Fruit fly (Drosophila melanogaster) whole organism, embryonic: Measurements from ENCODE around the gene CG9776.
A peak's percentile ranks its signal among the peaks of the same experiment; 100 is the strongest.

Source experiments
- Ada2b ChIP-seq: fragments of 200-800 bp; sonication (Bioruptor generic); IDR thresholded peaks from 2 replicates; pipeline ENCODE4 v1.3.6; 2022; ENCODE audit warnings: missing biosample characterization, missing genetic modification characterization
- Antp ChIP-seq: fragments of 200-800 bp; sonication (Bioruptor generic); optimal IDR thresholded peaks from 3 replicates; lab custom pipeline; 2016; ENCODE audit warnings: missing biosample characterization, missing genetic modification characterization
- Asciz ChIP-seq: fragments of 200-800 bp; sonication (Bioruptor generic); optimal IDR thresholded peaks from 2 replicates; lab custom pipeline; 2017; ENCODE audit warnings: missing biosample characterization, mild to moderate bottlenecking, missing genetic modification characterization, missing genetic modification reagents
- Bdp1 ChIP-seq: fragments of 200-800 bp; sonication (Bioruptor generic); optimal IDR thresholded peaks from 3 replicates; lab custom pipeline; 2016; ENCODE audit warnings: missing biosample characterization, missing genetic modification characterization
- CG10267 ChIP-seq: fragments of 200-800 bp; sonication (Bioruptor generic); optimal IDR thresholded peaks from 2 replicates; lab custom pipeline; 2018; ENCODE audit warnings: missing biosample characterization, mild to moderate bottlenecking, missing genetic modification characterization, moderate library complexity
- CG11560 ChIP-seq: fragments of 200-800 bp; sonication (Bioruptor generic); IDR thresholded peaks from 3 replicates; pipeline ENCODE4 v1.3.6; 2022; ENCODE audit warnings: missing biosample characterization, missing genetic modification characterization
- CG12236 ChIP-seq: fragments of 200-800 bp; sonication (Bioruptor generic); optimal IDR thresholded peaks from 2 replicates; lab custom pipeline; 2016; ENCODE audit warnings: missing biosample characterization, missing genetic modification characterization
- CG13123 ChIP-seq: fragments of 200-800 bp; sonication (Bioruptor generic); optimal IDR thresholded peaks from 2 replicates; lab custom pipeline; 2016; ENCODE audit warnings: missing biosample characterization, missing genetic modification characterization
- CG14860 ChIP-seq: fragments of 200-800 bp; sonication (Bioruptor generic); IDR thresholded peaks from 3 replicates; pipeline ENCODE4 v1.3.6; 2022; ENCODE audit warnings: missing biosample characterization, missing genetic modification characterization; ENCODE audit not compliant: partially characterized antibody
- CG1647 ChIP-seq: fragments of 200-800 bp; sonication (Bioruptor generic); optimal IDR thresholded peaks from 3 replicates; lab custom pipeline; 2016; ENCODE audit warnings: missing biosample characterization, missing genetic modification characterization
- CG17328 ChIP-seq: fragments of 200-800 bp; sonication (Bioruptor generic); IDR thresholded peaks from 2 replicates; pipeline ENCODE4 v1.3.6; 2022; ENCODE audit warnings: missing biosample characterization, missing genetic modification characterization
- CG17912 ChIP-seq: fragments of 200-800 bp; sonication (Bioruptor generic); optimal IDR thresholded peaks from 2 replicates; lab custom pipeline; 2018; ENCODE audit warnings: missing biosample characterization, mild to moderate bottlenecking, missing genetic modification characterization
- CG18619 ChIP-seq: fragments of 200-800 bp; sonication (Bioruptor generic); optimal IDR thresholded peaks from 3 replicates; lab custom pipeline; 2017; ENCODE audit warnings: missing biosample characterization, mild to moderate bottlenecking, missing genetic modification characterization
- CG2199 ChIP-seq: fragments of 200-800 bp; sonication (Bioruptor generic); IDR thresholded peaks from 3 replicates; pipeline ENCODE4 v1.3.6; 2022; ENCODE audit warnings: missing biosample characterization, missing genetic modification characterization
- CG2889 ChIP-seq: fragments of 200-800 bp; sonication (Bioruptor generic); IDR thresholded peaks from 3 replicates; pipeline ENCODE4 v1.3.6; 2022; ENCODE audit warnings: missing biosample characterization, missing genetic modification characterization
- CG33557 ChIP-seq: fragments of 200-800 bp; sonication (Bioruptor generic); optimal IDR thresholded peaks from 2 replicates; lab custom pipeline; 2019; ENCODE audit warnings: missing biosample characterization, mild to moderate bottlenecking, missing genetic modification characterization, moderate library complexity
- CG3407 ChIP-seq: fragments of 200-800 bp; sonication (Bioruptor generic); optimal IDR thresholded peaks from 2 replicates; lab custom pipeline; 2018; ENCODE audit warnings: missing biosample characterization, mild to moderate bottlenecking, missing genetic modification characterization
- CG42726 ChIP-seq: fragments of 200-800 bp; sonication (Bioruptor generic); IDR thresholded peaks from 2 replicates; pipeline ENCODE4 v1.3.6; 2022; ENCODE audit warnings: missing biosample characterization, missing genetic modification characterization; ENCODE audit not compliant: partially characterized antibody
- CG4282 ChIP-seq: fragments of 200-800 bp; sonication (Bioruptor generic); optimal IDR thresholded peaks from 2 replicates; lab custom pipeline; 2016; ENCODE audit warnings: missing biosample characterization, missing genetic modification characterization
- CG7839 ChIP-seq: fragments of 200-800 bp; sonication (Bioruptor generic); optimal IDR thresholded peaks from 3 replicates; lab custom pipeline; 2018; ENCODE audit warnings: missing biosample characterization, mild to moderate bottlenecking, missing genetic modification characterization, moderate library complexity
- CG8281 ChIP-seq: fragments of 200-800 bp; sonication (Bioruptor generic); optimal IDR thresholded peaks from 2 replicates; lab custom pipeline; 2018; ENCODE audit warnings: missing biosample characterization, mild to moderate bottlenecking, missing genetic modification characterization, moderate library complexity
- CkIIα-i1 ChIP-seq: fragments of 200-800 bp; sonication (Bioruptor generic); IDR thresholded peaks from 2 replicates; pipeline ENCODE4 v1.3.6; 2022; ENCODE audit warnings: missing biosample characterization, missing genetic modification characterization
- CrebB ChIP-seq: fragments of 200-800 bp; sonication (Bioruptor generic); optimal IDR thresholded peaks from 3 replicates; lab custom pipeline; 2018; ENCODE audit warnings: missing biosample characterization, mild to moderate bottlenecking, missing genetic modification characterization
- Ets65A ChIP-seq: fragments of 200-800 bp; sonication (Bioruptor generic); peaks from one replicate; lab custom pipeline; 2016; ENCODE audit warnings: missing biosample characterization, missing genetic modification characterization
- H15 ChIP-seq: fragments of 200-800 bp; sonication (Bioruptor generic); IDR thresholded peaks from 3 replicates; pipeline ENCODE4 v1.3.6; 2022; ENCODE audit warnings: missing biosample characterization, missing genetic modification characterization
- HLH4C ChIP-seq: fragments of 200-800 bp; sonication (Bioruptor generic); IDR thresholded peaks from 3 replicates; pipeline ENCODE4 v1.3.6; 2022; ENCODE audit warnings: missing biosample characterization, missing genetic modification characterization; ENCODE audit not compliant: partially characterized antibody
- MTF-1 ChIP-seq: fragments of 200-800 bp; sonication (Bioruptor generic); optimal IDR thresholded peaks from 2 replicates; lab custom pipeline; 2018; ENCODE audit warnings: missing biosample characterization, mild to moderate bottlenecking, missing genetic modification characterization, borderline replicate concordance
- Optix ChIP-seq: fragments of 200-800 bp; sonication (Bioruptor generic); IDR thresholded peaks from 3 replicates; pipeline ENCODE4 v1.3.6; 2022; ENCODE audit warnings: missing biosample characterization, missing genetic modification characterization
- Side ChIP-seq: fragments of 200-800 bp; sonication (Bioruptor generic); optimal IDR thresholded peaks from 2 replicates; lab custom pipeline; 2016; ENCODE audit warnings: missing biosample characterization, missing genetic modification characterization
- Sry-δ ChIP-seq: fragments of 200-800 bp; sonication (Bioruptor generic); optimal IDR thresholded peaks from 2 replicates; lab custom pipeline; 2016; ENCODE audit warnings: missing biosample characterization, missing genetic modification characterization
- abd-A ChIP-seq: fragments of 200-800 bp; sonication (Bioruptor generic); optimal IDR thresholded peaks from 3 replicates; lab custom pipeline; 2019; ENCODE audit warnings: missing biosample characterization, mild to moderate bottlenecking, missing genetic modification characterization, moderate library complexity
- amos ChIP-seq: fragments of 200-800 bp; sonication (Bioruptor generic); IDR thresholded peaks from 2 replicates; pipeline ENCODE4 v1.3.6; 2022; ENCODE audit warnings: missing biosample characterization, missing genetic modification characterization; ENCODE audit not compliant: partially characterized antibody
- bcd ChIP-seq: fragments of 200-800 bp; sonication (Bioruptor generic); optimal IDR thresholded peaks from 2 replicates; lab custom pipeline; 2017; ENCODE audit warnings: missing biosample characterization, mild to moderate bottlenecking, missing genetic modification characterization
- cg ChIP-seq: fragments of 200-800 bp; sonication (Bioruptor generic); optimal IDR thresholded peaks from 3 replicates; lab custom pipeline; 2019; ENCODE audit warnings: missing biosample characterization, mild to moderate bottlenecking, missing genetic modification characterization, moderate library complexity
- chm ChIP-seq: fragments of 200-800 bp; sonication (Bioruptor generic); IDR thresholded peaks from 2 replicates; pipeline ENCODE4 v1.3.6; 2022; ENCODE audit warnings: missing biosample characterization, missing genetic modification characterization
- ci ChIP-seq: fragments of 200-800 bp; sonication (Bioruptor generic); IDR thresholded peaks from 3 replicates; pipeline ENCODE4 v1.3.6; 2022; ENCODE audit warnings: missing biosample characterization, missing genetic modification characterization
- crp ChIP-seq, 2 experiments: fragments of 200-800 bp; sonication (Bioruptor generic); optimal IDR thresholded peaks; 2 replicates in 1 of 2; 3 replicates in 1 of 2; lab custom pipeline; 2017; ENCODE audit warnings: missing biosample characterization in 2 of 2, missing genetic modification characterization in 2 of 2, mild to moderate bottlenecking in 1 of 2, moderate library complexity in 1 of 2
- disco-r ChIP-seq: fragments of 200-800 bp; sonication (Bioruptor generic); optimal IDR thresholded peaks from 2 replicates; lab custom pipeline; 2016; ENCODE audit warnings: missing biosample characterization, missing genetic modification characterization
- dysf ChIP-seq: fragments of 200-800 bp; sonication (Bioruptor generic); IDR thresholded peaks from 3 replicates; pipeline ENCODE4 v1.3.6; 2022; ENCODE audit warnings: missing biosample characterization, missing genetic modification characterization
- eyg ChIP-seq: fragments of 200-800 bp; sonication (Bioruptor generic); optimal IDR thresholded peaks from 3 replicates; lab custom pipeline; 2016; ENCODE audit warnings: missing biosample characterization, missing genetic modification characterization
- gsb ChIP-seq: fragments of 200-800 bp; sonication (Bioruptor generic); IDR thresholded peaks from 2 replicates; pipeline ENCODE4 v1.3.6; 2022; ENCODE audit warnings: missing biosample characterization, missing genetic modification characterization
- hb ChIP-seq: fragments of 200-800 bp; sonication (Bioruptor generic); IDR thresholded peaks from 3 replicates; pipeline ENCODE4 v1.3.6; 2022; ENCODE audit warnings: missing biosample characterization, missing genetic modification characterization; ENCODE audit not compliant: partially characterized antibody
- ken ChIP-seq: fragments of 200-800 bp; sonication (Bioruptor generic); IDR thresholded peaks from 3 replicates; pipeline ENCODE4 v1.3.6; 2022; ENCODE audit warnings: missing biosample characterization, missing genetic modification characterization
- lilli ChIP-seq: fragments of 200-800 bp; sonication (Bioruptor generic); optimal IDR thresholded peaks from 3 replicates; lab custom pipeline; 2016; ENCODE audit warnings: missing biosample characterization, missing genetic modification characterization
- luna ChIP-seq: fragments of 200-800 bp; sonication (Bioruptor generic); optimal IDR thresholded peaks from 2 replicates; lab custom pipeline; 2016; ENCODE audit warnings: missing biosample characterization, missing genetic modification characterization
- mam ChIP-seq: fragments of 200-800 bp; sonication (Bioruptor generic); optimal IDR thresholded peaks from 3 replicates; lab custom pipeline; 2016; ENCODE audit warnings: missing biosample characterization, missing genetic modification characterization
- rib ChIP-seq: fragments of 200-800 bp; sonication (Bioruptor generic); IDR thresholded peaks from 2 replicates; pipeline ENCODE4 v1.3.6; 2022; ENCODE audit warnings: missing biosample characterization, missing genetic modification characterization
- sens ChIP-seq: fragments of 200-800 bp; sonication (Bioruptor generic); peaks from one replicate; lab custom pipeline; 2016; ENCODE audit warnings: missing biosample characterization, missing genetic modification characterization
- slbo ChIP-seq: fragments of 200-800 bp; sonication (Bioruptor generic); IDR thresholded peaks from 2 replicates; pipeline ENCODE4 v1.3.6; 2022; ENCODE audit warnings: missing biosample characterization, missing genetic modification characterization
- unc-4 ChIP-seq: fragments of 200-800 bp; sonication (Bioruptor generic); IDR thresholded peaks from 2 replicates; pipeline ENCODE4 v1.3.6; 2022; ENCODE audit warnings: missing biosample characterization, missing genetic modification characterization; ENCODE audit not compliant: partially characterized antibody
- zfh1 ChIP-seq: fragments of 200-800 bp; sonication (Bioruptor generic); IDR thresholded peaks from 3 replicates; pipeline ENCODE4 v1.3.6; 2022; ENCODE audit warnings: missing biosample characterization, missing genetic modification characterization

Gene CG9776

dm6 chr3R:4333964-4334363, at the start of gene CG9776 (continued):
- peak; percentile 41 for TF ChIP-seq eyg
- TF ChIP-seq amos (GFP tag; lab: Robert Waterston, UW): peak; percentile 99
- TF ChIP-seq Optix (GFP tag; lab: Robert Waterston, UW): peak; percentile 58; the same call in 2 of the 3 replicates
- 0 out of 2 replicates have a peak, but pooled peaks have one; percentile 14 for TF ChIP-seq Ada2b (GFP tag; lab: Robert Waterston, UW)
- peak; percentile 25 for TF ChIP-seq CG33557 (GFP tag; lab: Kevin White, UChicago)
- TF ChIP-seq mam (GFP tag; lab: Kevin White, UChicago): peak; percentile 75
- peak; percentile 54 for TF ChIP-seq CG4282 (GFP tag; lab: Kevin White, UChicago)
- peak; percentile 97 for TF ChIP-seq CG42726 (GFP tag; lab: Robert Waterston, UW)
- peak; percentile 97 for TF ChIP-seq hb (GFP tag; lab: Robert Waterston, UW)
- peak; percentile 53 for TF ChIP-seq luna (GFP tag; lab: Kevin White, UChicago)
- TF ChIP-seq CG1647 (GFP tag; lab: Kevin White, UChicago): peak; percentile 23
- peak; percentile 73 for TF ChIP-seq lilli (GFP tag; lab: Kevin White, UChicago)
- peak; percentile 63 for TF ChIP-seq Antp (GFP tag; lab: Kevin White, UChicago)
- TF ChIP-seq CG7839 (tag; lab: Kevin White, UChicago): no peak
- no peak for TF ChIP-seq MTF-1 (GFP tag; lab: Kevin White, UChicago)
- TF ChIP-seq Ets65A (GFP tag; lab: Kevin White, UChicago): peak; percentile 94
- TF ChIP-seq CG18619: no peak
- TF ChIP-seq CG17328 (GFP tag; lab: Robert Waterston, UW): peak; percentile 38; the same call in 1 of the 2 replicates
- no peak for TF ChIP-seq Asciz (GFP tag; lab: Kevin White, UChicago)
- peak; percentile 97 for TF ChIP-seq CG14860 (GFP tag; lab: Robert Waterston, UW)
- TF ChIP-seq disco-r (GFP tag; lab: Kevin White, UChicago): peak; percentile 11
- peak; percentile 78 for TF ChIP-seq slbo
- TF ChIP-seq HLH4C: peak; percentile 97
- TF ChIP-seq rib (GFP tag; lab: Robert Waterston, UW): peak; percentile 53; the same call in 1 of the 2 replicates
- no peak for TF ChIP-seq CG12236 (GFP tag; lab: Kevin White, UChicago)
- TF ChIP-seq CG2889 (GFP tag; lab: Robert Waterston, UW): no peak
- TF ChIP-seq CG13123 (GFP tag; lab: Kevin White, UChicago): peak; percentile 4
- peak; percentile 61; the same call in 1 of the 3 replicates for TF ChIP-seq zfh1 (GFP tag; lab: Robert Waterston, UW)
- no peak for TF ChIP-seq bcd (GFP tag; lab: Kevin White, UChicago)
- peak; percentile 50 for TF ChIP-seq CG17912 (GFP tag; lab: Kevin White, UChicago)
- TF ChIP-seq dysf (GFP tag; lab: Robert Waterston, UW): peak; percentile 74
- peak; percentile 44; the same call in 1 of the 3 replicates for TF ChIP-seq CG11560 (tag; lab: Robert Waterston, UW)
- TF ChIP-seq H15 (GFP tag; lab: Robert Waterston, UW): 0 out of 3 replicates have a peak, but pooled peaks have one; percentile 13
- TF ChIP-seq chm (GFP tag; lab: Robert Waterston, UW): no peak
- no peak for TF ChIP-seq CG8281 (tag; lab: Kevin White, UChicago)
- TF ChIP-seq CkIIα-i1 (GFP tag; lab: Robert Waterston, UW): 0 out of 2 replicates have a peak, but pooled peaks have one; percentile 4
- peak; percentile 75 for TF ChIP-seq CG10267 (tag; lab: Kevin White, UChicago)
- TF ChIP-seq CG2199 (GFP tag; lab: Robert Waterston, UW): peak; percentile 66; the same call in 1 of the 3 replicates
- peak; percentile 72 for TF ChIP-seq ci
- no peak for TF ChIP-seq CG3407
- TF ChIP-seq sens (GFP tag; lab: Kevin White, UChicago): peak; percentile 91
- peak in 1 of 2 experiments; percentile 37 for TF ChIP-seq crp (GFP tag; optimal IDR thresholded peaks at IDR 0.05; lab: Kevin White, UChicago)
- TF ChIP-seq cg (GFP tag; lab: Kevin White, UChicago): no peak
- TF ChIP-seq Sry-δ (GFP tag; lab: Kevin White, UChicago): peak; percentile 89
- TF ChIP-seq abd-A (tag; lab: Kevin White, UChicago): no peak
- peak; percentile 42 for TF ChIP-seq Bdp1 (GFP tag; lab: Kevin White, UChicago)
- TF ChIP-seq ken: peak; percentile 53; the same call in 2 of the 3 replicates
- peak; percentile 29 for TF ChIP-seq CrebB (tag; lab: Kevin White, UChicago)
- TF ChIP-seq gsb: no peak
- peak; percentile 43 for TF ChIP-seq Side (GFP tag; lab: Kevin White, UChicago)
- TF ChIP-seq unc-4 (GFP tag; lab: Robert Waterston, UW): peak; percentile 96
